Fruit fly (Drosophila melanogaster) whole organism, prepupa: ENCODE measurements around the gene aru.

Experiments used
- CG10631 ChIP-seq: fragments of 200-800 bp; sonication (Bioruptor generic); optimal IDR thresholded peaks from 2 replicates; lab custom pipeline; 2016; ENCODE audit warnings: missing biosample characterization, missing genetic modification characterization
- CG10669 ChIP-seq: fragments of 200-800 bp; sonication (Bioruptor generic); optimal IDR thresholded peaks from 3 replicates; lab custom pipeline; 2018; ENCODE audit warnings: missing biosample characterization, mild to moderate bottlenecking, missing genetic modification characterization, moderate library complexity
- CG11294 ChIP-seq: fragments of 200-800 bp; sonication (Bioruptor generic); IDR thresholded peaks from 2 replicates; pipeline ENCODE4 v1.3.6; 2022; ENCODE audit warnings: missing biosample characterization, missing genetic modification characterization
- CG11762 ChIP-seq: fragments of 200-800 bp; sonication (Bioruptor generic); optimal IDR thresholded peaks from 3 replicates; lab custom pipeline; 2016; ENCODE audit warnings: missing biosample characterization, missing genetic modification characterization; ENCODE audit not compliant: insufficient read depth
- CG11902 ChIP-seq: fragments of 200-800 bp; sonication (Bioruptor generic); optimal IDR thresholded peaks from 3 replicates; lab custom pipeline; 2016; ENCODE audit warnings: missing biosample characterization, missing genetic modification characterization
- CG1621 ChIP-seq: fragments of 200-800 bp; sonication (Bioruptor generic); optimal IDR thresholded peaks from 3 replicates; lab custom pipeline; 2018; ENCODE audit warnings: missing biosample characterization, mild to moderate bottlenecking, missing genetic modification characterization
- CG16779 ChIP-seq: fragments of 200-800 bp; sonication (Bioruptor generic); optimal IDR thresholded peaks from 3 replicates; lab custom pipeline; 2017; ENCODE audit warnings: missing biosample characterization, mild to moderate bottlenecking, missing genetic modification characterization
- CG3032 ChIP-seq: fragments of 200-800 bp; optimal IDR thresholded peaks from 2 replicates; lab custom pipeline; 2019; ENCODE audit warnings: missing biosample characterization, mild to moderate bottlenecking, missing genetic modification characterization, moderate library complexity
- CG31627 ChIP-seq: fragments of 200-800 bp; sonication (Bioruptor generic); optimal IDR thresholded peaks from 3 replicates; lab custom pipeline; 2016; ENCODE audit warnings: missing biosample characterization, missing genetic modification characterization
- CG32006 ChIP-seq: fragments of 200-800 bp; sonication (Bioruptor generic); optimal IDR thresholded peaks from 3 replicates; lab custom pipeline; 2017; ENCODE audit warnings: missing biosample characterization, mild to moderate bottlenecking, missing genetic modification characterization
- CG3919 ChIP-seq: fragments of 200-800 bp; sonication (Bioruptor generic); optimal IDR thresholded peaks from 3 replicates; lab custom pipeline; 2016; ENCODE audit warnings: missing biosample characterization, missing genetic modification characterization
- CG4318 ChIP-seq: fragments of 200-800 bp; sonication (Bioruptor generic); optimal IDR thresholded peaks from 3 replicates; lab custom pipeline; 2017; ENCODE audit warnings: missing biosample characterization, mild to moderate bottlenecking, missing genetic modification characterization
- CG6276 ChIP-seq: fragments of 200-800 bp; sonication (Bioruptor generic); optimal IDR thresholded peaks from 2 replicates; lab custom pipeline; 2017; ENCODE audit warnings: missing biosample characterization, mild to moderate bottlenecking, missing genetic modification characterization
- CG6792 ChIP-seq: fragments of 200-800 bp; sonication (Bioruptor generic); optimal IDR thresholded peaks from 3 replicates; lab custom pipeline; 2016; ENCODE audit warnings: missing biosample characterization, missing genetic modification characterization
- CG6808 ChIP-seq: fragments of 200-800 bp; sonication (Bioruptor generic); optimal IDR thresholded peaks from 3 replicates; lab custom pipeline; 2017; ENCODE audit warnings: missing biosample characterization, missing genetic modification characterization, mild to moderate bottlenecking, moderate library complexity, missing genetic modification reagents
- CG7368 ChIP-seq: fragments of 200-800 bp; sonication (Bioruptor generic); optimal IDR thresholded peaks from 3 replicates; lab custom pipeline; 2016; ENCODE audit warnings: missing biosample characterization, missing genetic modification characterization
- CG8119 ChIP-seq: fragments of 200-800 bp; sonication (Bioruptor generic); IDR thresholded peaks from 3 replicates; pipeline ENCODE4 v1.3.6; 2022; ENCODE audit warnings: missing biosample characterization, missing genetic modification characterization
- CG8319 ChIP-seq: fragments of 200-800 bp; sonication (Bioruptor generic); optimal IDR thresholded peaks from 3 replicates; lab custom pipeline; 2016; ENCODE audit warnings: missing biosample characterization, missing genetic modification characterization
- CG8632 ChIP-seq: fragments of 200-800 bp; sonication (Bioruptor generic); optimal IDR thresholded peaks from 3 replicates; lab custom pipeline; 2016; ENCODE audit warnings: missing biosample characterization, missing genetic modification characterization
- CG9139 ChIP-seq: fragments of 200-800 bp; sonication (Bioruptor generic); optimal IDR thresholded peaks from 3 replicates; lab custom pipeline; 2017; ENCODE audit warnings: missing biosample characterization, mild to moderate bottlenecking, missing genetic modification characterization
- Eip75B ChIP-seq: fragments of 200-800 bp; sonication (Bioruptor generic); optimal IDR thresholded peaks from 3 replicates; lab custom pipeline; 2016; ENCODE audit warnings: missing biosample characterization, missing genetic modification characterization
- Eip78C ChIP-seq: fragments of 200-800 bp; sonication (Bioruptor generic); peaks from one replicate; lab custom pipeline; 2016; ENCODE audit warnings: missing biosample characterization, missing genetic modification characterization
- Eip93F ChIP-seq: fragments of 200-800 bp; sonication (Bioruptor generic); optimal IDR thresholded peaks from 2 replicates; lab custom pipeline; 2016; ENCODE audit warnings: missing biosample characterization, mild to moderate bottlenecking, missing genetic modification characterization
- Ets21C ChIP-seq: fragments of 200-800 bp; sonication (Bioruptor generic); optimal IDR thresholded peaks from 3 replicates; lab custom pipeline; 2016; ENCODE audit warnings: missing biosample characterization, missing genetic modification characterization
- Gug ChIP-seq: fragments of 200-800 bp; sonication (Bioruptor generic); IDR thresholded peaks from 2 replicates; pipeline ENCODE4 v1.3.6; 2022; ENCODE audit warnings: missing biosample characterization, missing genetic modification characterization
- Hr4 ChIP-seq: fragments of 200-800 bp; sonication (Bioruptor generic); optimal IDR thresholded peaks from 3 replicates; lab custom pipeline; 2016; ENCODE audit warnings: missing biosample characterization, missing genetic modification characterization
- Lpt ChIP-seq: fragments of 200-800 bp; sonication (Bioruptor generic); optimal IDR thresholded peaks from 3 replicates; lab custom pipeline; 2016; ENCODE audit warnings: missing biosample characterization, missing genetic modification characterization
- Met ChIP-seq: fragments of 200-800 bp; sonication (Bioruptor generic); optimal IDR thresholded peaks from 3 replicates; lab custom pipeline; 2016; ENCODE audit warnings: missing biosample characterization, missing genetic modification characterization
- OdsH ChIP-seq: fragments of 200-800 bp; sonication (Bioruptor generic); optimal IDR thresholded peaks from 3 replicates; lab custom pipeline; 2016; ENCODE audit warnings: missing biosample characterization, missing genetic modification characterization
- Smox ChIP-seq: fragments of 200-800 bp; sonication (Bioruptor generic); optimal IDR thresholded peaks from 3 replicates; lab custom pipeline; 2016; ENCODE audit warnings: missing biosample characterization, missing genetic modification characterization
- Sox102F ChIP-seq: fragments of 200-800 bp; sonication (Bioruptor generic); optimal IDR thresholded peaks from 2 replicates; lab custom pipeline; 2016; ENCODE audit warnings: missing biosample characterization, mild to moderate bottlenecking, missing genetic modification characterization
- achi ChIP-seq: fragments of 200-800 bp; sonication (Bioruptor generic); optimal IDR thresholded peaks from 3 replicates; lab custom pipeline; 2016; ENCODE audit warnings: missing biosample characterization, missing genetic modification characterization
- acj6 ChIP-seq: fragments of 200-800 bp; sonication (Bioruptor generic); optimal IDR thresholded peaks from 3 replicates; lab custom pipeline; 2016; ENCODE audit warnings: missing biosample characterization, missing genetic modification characterization
- cyc ChIP-seq: fragments of 200-800 bp; sonication (Bioruptor generic); optimal IDR thresholded peaks from 3 replicates; lab custom pipeline; 2016; ENCODE audit warnings: missing biosample characterization, missing genetic modification characterization
- dsx ChIP-seq: fragments of 200-800 bp; optimal IDR thresholded peaks from 3 replicates; lab custom pipeline; 2019; ENCODE audit warnings: missing biosample characterization, mild to moderate bottlenecking, missing genetic modification characterization, moderate library complexity; ENCODE audit not compliant: poor library complexity, severe bottlenecking
- eg ChIP-seq: fragments of 200-800 bp; sonication (Bioruptor generic); IDR thresholded peaks from 3 replicates; pipeline ENCODE4 v1.3.6; 2022; ENCODE audit warnings: missing biosample characterization, missing genetic modification characterization
- esn ChIP-seq: fragments of 200-800 bp; sonication (Bioruptor generic); optimal IDR thresholded peaks from 2 replicates; lab custom pipeline; 2016; ENCODE audit warnings: missing biosample characterization, mild to moderate bottlenecking, missing genetic modification characterization, moderate library complexity
- fd59A ChIP-seq: fragments of 200-800 bp; sonication (Bioruptor generic); optimal IDR thresholded peaks from 2 replicates; lab custom pipeline; 2017; ENCODE audit warnings: missing biosample characterization, mild to moderate bottlenecking, missing genetic modification characterization, missing genetic modification reagents
- fd85E ChIP-seq: fragments of 200-800 bp; sonication (Bioruptor generic); optimal IDR thresholded peaks from 3 replicates; lab custom pipeline; 2016; ENCODE audit warnings: missing biosample characterization, missing genetic modification characterization
- fkh ChIP-seq: fragments of 200-800 bp; sonication (Bioruptor generic); optimal IDR thresholded peaks from 3 replicates; lab custom pipeline; 2017; ENCODE audit warnings: missing biosample characterization, mild to moderate bottlenecking, missing genetic modification characterization, moderate library complexity
- lz ChIP-seq: fragments of 200-800 bp; sonication (Bioruptor generic); optimal IDR thresholded peaks from 3 replicates; lab custom pipeline; 2016; ENCODE audit warnings: missing biosample characterization, missing genetic modification characterization
- pdm3 ChIP-seq: fragments of 200-800 bp; sonication (Bioruptor generic); optimal IDR thresholded peaks from 3 replicates; lab custom pipeline; 2016; ENCODE audit warnings: missing biosample characterization, missing genetic modification characterization
- ss ChIP-seq, 2 experiments: fragments of 200-800 bp; sonication (Bioruptor generic); optimal IDR thresholded peaks; 2 replicates in 1 of 2; 3 replicates in 1 of 2; lab custom pipeline; 2017 to 2018; ENCODE audit warnings: mild to moderate bottlenecking in 2 of 2, missing biosample characterization in 2 of 2, missing genetic modification characterization in 2 of 2, moderate library complexity in 1 of 2
- svp ChIP-seq: fragments of 200-800 bp; sonication (Bioruptor generic); peaks from one replicate; lab custom pipeline; 2016; ENCODE audit warnings: missing biosample characterization, missing genetic modification characterization
- topi ChIP-seq: fragments of 200-800 bp; sonication (Bioruptor generic); optimal IDR thresholded peaks from 3 replicates; lab custom pipeline; 2016; ENCODE audit warnings: missing biosample characterization, missing genetic modification characterization
- vri ChIP-seq: fragments of 200-800 bp; sonication (Bioruptor generic); optimal IDR thresholded peaks from 3 replicates; lab custom pipeline; 2016; ENCODE audit warnings: missing biosample characterization, mild to moderate bottlenecking, missing genetic modification characterization

The aru gene

dm6 chr2L:843850-844791 lies 24.0 kb downstream of the aru start (continued):
- TF ChIP-seq CG11762 (GFP tag; lab: Kevin White, UChicago): no peak
- TF ChIP-seq fd85E (GFP tag; lab: Kevin White, UChicago): no peak
- TF ChIP-seq CG3032 (tag; lab: Kevin White, UChicago): peak; percentile 28
- TF ChIP-seq CG10669 (GFP tag; lab: Kevin White, UChicago): peak; percentile 53
- TF ChIP-seq CG9139: no peak
- peak; percentile 45 for TF ChIP-seq achi
- peak; percentile 34 for TF ChIP-seq CG6808 (GFP tag; lab: Kevin White, UChicago)
- peak; percentile 22 for TF ChIP-seq pdm3 (GFP tag; lab: Kevin White, UChicago)
- no peak for TF ChIP-seq Met (GFP tag; lab: Kevin White, UChicago)
- TF ChIP-seq CG8119 (GFP tag; lab: Robert Waterston, UW): peak; percentile 57; the same call in 2 of the 3 replicates
- TF ChIP-seq esn (GFP tag; lab: Kevin White, UChicago): no peak
- peak; percentile 43 for TF ChIP-seq Hr4 (GFP tag; lab: Kevin White, UChicago)
- no peak for TF ChIP-seq CG8632 (GFP tag; lab: Kevin White, UChicago)
- no peak for TF ChIP-seq lz (GFP tag; lab: Kevin White, UChicago)
- peak; percentile 17 for TF ChIP-seq topi (GFP tag; lab: Kevin White, UChicago)
- no peak for TF ChIP-seq fkh (GFP tag; lab: Kevin White, UChicago)
- no peak; the same call in 1 of the 2 replicates for TF ChIP-seq CG11294 (GFP tag; lab: Robert Waterston, UW)
- peak; percentile 45 for TF ChIP-seq CG1621 (tag; lab: Kevin White, UChicago)
- TF ChIP-seq dsx (GFP tag; lab: Kevin White, UChicago): no peak
- peak; percentile 76 for TF ChIP-seq Eip78C
- no peak for TF ChIP-seq CG31627 (GFP tag; lab: Kevin White, UChicago)
- TF ChIP-seq fd59A (GFP tag; lab: Kevin White, UChicago): peak; percentile 23
- peak; percentile 18 for TF ChIP-seq CG7368 (GFP tag; lab: Kevin White, UChicago)
- no peak for TF ChIP-seq vri (GFP tag; lab: Kevin White, UChicago)
- TF ChIP-seq Eip93F: no peak
- peak; percentile 41 for TF ChIP-seq svp
- TF ChIP-seq CG16779: no peak
- TF ChIP-seq ss (GFP tag; optimal IDR thresholded peaks at IDR 0.05; lab: Kevin White, UChicago): no peak
- TF ChIP-seq CG8319 (GFP tag; lab: Kevin White, UChicago): no peak
- TF ChIP-seq, all 60 proteins: peak for 29

- TF ChIP-seq OdsH (GFP tag; lab: Kevin White, UChicago) (peak; percentile 36), Met (GFP tag; lab: Kevin White, UChicago) (peak; percentile 52), acj6 (no peak), CG3919 (GFP tag; lab: Kevin White, UChicago) (no peak), CG11902 (no peak), fd85E (GFP tag; lab: Kevin White, UChicago) (no peak), esn (GFP tag; lab: Kevin White, UChicago) (peak; percentile 52), Lpt (GFP tag; lab: Kevin White, UChicago) (peak; percentile 3), CG32006 (GFP tag; lab: Kevin White, UChicago) (peak; percentile 35), CG10631 (GFP tag; lab: Kevin White, UChicago) (peak; percentile 4), Eip75B (GFP tag; lab: Kevin White, UChicago) (peak; percentile 30), CG6792 (GFP tag; lab: Kevin White, UChicago) (peak; percentile 18), CG31627 (GFP tag; lab: Kevin White, UChicago) (peak; percentile 40), CG6276 (GFP tag; lab: Kevin White, UChicago) (peak; percentile 7), CG7368 (GFP tag; lab: Kevin White, UChicago) (no peak), cyc (peak; percentile 7), pdm3 (GFP tag; lab: Kevin White, UChicago) (peak; percentile 30), CG10669 (GFP tag; lab: Kevin White, UChicago) (no peak), Ets21C (peak; percentile 24), CG4318 (GFP tag; lab: Kevin White, UChicago) (no peak), Sox102F (GFP tag; lab: Kevin White, UChicago) (peak; percentile 4), CG8319 (GFP tag; lab: Kevin White, UChicago) (no peak), lz (GFP tag; lab: Kevin White, UChicago) (peak; percentile 33), CG11762 (GFP tag; lab: Kevin White, UChicago) (no peak), Gug (GFP tag; lab: Robert Waterston, UW) (no peak), eg (0 out of 3 replicates have a peak, but pooled peaks have one; percentile 11), vri (GFP tag; lab: Kevin White, UChicago) (peak; percentile 4), Smox (GFP tag; lab: Kevin White, UChicago) (no peak), svp (no peak), ss (GFP tag; optimal IDR thresholded peaks at IDR 0.05; lab: Kevin White, UChicago) (no peak), Eip78C (peak; percentile 62), Hr4 (GFP tag; lab: Kevin White, UChicago) (peak; percentile 39)
Observed at dm6 chr2L:843301-843700, 24.9 kb downstream of the aru start.
